Worm (Caenorhabditis elegans) whole organism, young adult: Measurements from ENCODE around the gene K09H11.15.

Source experiments
- F52B5.7 ChIP-seq: sonication (generic microtip); optimal IDR thresholded peaks from 2 replicates; lab custom pipeline; 2016; ENCODE audit warnings: mild to moderate bottlenecking, missing genetic modification characterization, missing compliant biosample characterization
- Y67H2A.10 ChIP-seq: fragments of 200-800 bp; sonication (Bioruptor generic); conservative IDR thresholded peaks from 2 replicates; pipeline ENCODE4 v1.3.6; 2022; ENCODE audit warnings: missing genetic modification reagents, missing genetic modification characterization, missing compliant biosample characterization
- hlh-26 ChIP-seq: fragments of 200-800 bp; sonication (Bioruptor generic); conservative IDR thresholded peaks from 2 replicates; pipeline ENCODE4 v1.3.6; 2022; ENCODE audit warnings: missing genetic modification reagents, missing genetic modification characterization, missing compliant biosample characterization
- hmg-20 ChIP-seq: fragments of 200-800 bp; sonication (Bioruptor generic); IDR thresholded peaks from 2 replicates; pipeline ENCODE4 v1.3.6; 2022; ENCODE audit warnings: missing genetic modification reagents, missing genetic modification characterization, missing compliant biosample characterization
- lin-35 ChIP-seq, 3 experiments: fragments of 150-350 bp in 2 of 3; sonication (generic microtip) in 1 of 3; optimal IDR thresholded peaks; 2 replicates each; lab custom pipeline; 2014 to 2018; ENCODE audit warnings: missing biosample characterization in 3 of 3, missing genetic modification characterization in 3 of 3, missing genetic modification reagents in 3 of 3
- lsy-27 ChIP-seq: sonication (generic microtip); optimal IDR thresholded peaks from 2 replicates; lab custom pipeline; 2017; ENCODE audit warnings: missing genetic modification characterization, mild to moderate bottlenecking, missing compliant biosample characterization, antibody characterized with exemption, missing genotype, borderline replicate concordance; ENCODE audit not compliant: insufficient read depth
- mxl-1 ChIP-seq: sonication (generic microtip); optimal IDR thresholded peaks from 2 replicates; lab custom pipeline; 2016; ENCODE audit warnings: missing genetic modification characterization, missing compliant biosample characterization
- nhr-90 ChIP-seq: sonication (generic microtip); optimal IDR thresholded peaks from 2 replicates; lab custom pipeline; 2016; ENCODE audit warnings: missing genotype, mild to moderate bottlenecking, missing genetic modification characterization, missing compliant biosample characterization
- pha-4 ChIP-seq: fragments of 150-350 bp; sonication (generic microtip); optimal IDR thresholded peaks from 2 replicates; lab custom pipeline; 2014; ENCODE audit warnings: missing biosample characterization, missing genetic modification reagents, missing genetic modification characterization
- unc-62 ChIP-seq: fragments of 150-350 bp; optimal IDR thresholded peaks from 2 replicates; lab custom pipeline; 2014; ENCODE audit warnings: missing biosample characterization, missing genetic modification reagents, missing genetic modification characterization
- ztf-22 ChIP-seq: fragments of 200-800 bp; sonication (Bioruptor generic); optimal IDR thresholded peaks from 2 replicates; lab custom pipeline; 2018; ENCODE audit warnings: mild to moderate bottlenecking, missing genetic modification characterization, moderate library complexity, missing compliant biosample characterization

DNA sequence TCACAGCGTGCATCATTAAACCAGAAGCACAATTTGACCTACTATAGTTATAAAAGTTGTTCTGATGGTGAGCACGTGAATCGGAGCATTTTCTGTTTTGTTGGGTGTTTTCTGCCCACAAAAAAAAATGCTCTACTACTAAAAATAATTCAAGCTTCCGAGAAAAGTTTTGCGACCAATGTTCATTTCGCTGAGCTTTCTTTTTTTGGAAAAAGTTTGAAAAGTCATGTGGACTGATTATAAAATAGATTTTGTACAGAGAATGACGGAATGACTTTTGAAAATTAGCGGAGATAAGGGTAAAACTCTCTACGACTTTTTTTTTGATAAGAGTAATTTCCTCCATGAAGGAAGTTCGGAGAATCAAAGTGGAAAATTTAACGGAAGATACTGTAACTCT lies 38.8 kb upstream of the K09H11.15 start:
- TF ChIP-seq lin-35 (GFP tag; optimal IDR thresholded peaks at IDR 0.05; lab: Kevin White, UChicago) (no peak), Y67H2A.10 (GFP tag; lab: Robert Waterston, UW) (no peak), hmg-20 (GFP tag; lab: Robert Waterston, UW) (no peak), ztf-22 (GFP tag; lab: Kevin White, UChicago) (no peak), nhr-90 (no peak), F52B5.7 (tag; lab: Kevin White, UChicago) (no peak), hlh-26 (no peak), lsy-27 (tag; lab: Kevin White, UChicago) (no peak), pha-4 (tag; lab: Kevin White, UChicago) (no peak), mxl-1 (tag; lab: Kevin White, UChicago) (no peak), unc-62 (GFP tag; lab: Kevin White, UChicago) (no peak)
